Worm (Caenorhabditis elegans) whole organism, young adult: ENCODE measurements around the gene dcap-1.

ENCODE experiments used
- F52B5.7 ChIP-seq: sonication (generic microtip); optimal IDR thresholded peaks from 2 replicates; lab custom pipeline; 2016; ENCODE audit warnings: mild to moderate bottlenecking, missing genetic modification characterization, missing compliant biosample characterization
- F57A8.1 ChIP-seq: fragments of 200-800 bp; sonication (Bioruptor generic); optimal IDR thresholded peaks from 2 replicates; lab custom pipeline; 2018; ENCODE audit warnings: mild to moderate bottlenecking, missing genetic modification characterization, moderate library complexity, missing compliant biosample characterization
- K12H6.12 ChIP-seq: fragments of 200-800 bp; sonication (Bioruptor generic); optimal IDR thresholded peaks from 2 replicates; lab custom pipeline; 2018; ENCODE audit warnings: mild to moderate bottlenecking, missing genetic modification characterization, missing compliant biosample characterization
- ama-1 ChIP-seq, 3 experiments: fragments of 150-350 bp in 1 of 3; sonication (generic microtip) in 2 of 3; optimal IDR thresholded peaks; 2 replicates each; lab custom pipeline; 2014 to 2018; ENCODE audit warnings: missing biosample characterization in 2 of 3, missing genetic modification characterization in 2 of 3, missing genetic modification reagents in 2 of 3
- bed-2 ChIP-seq: fragments of 200-800 bp; sonication (Bioruptor generic); IDR thresholded peaks from 2 replicates; pipeline ENCODE4 v1.3.6; 2022; ENCODE audit warnings: missing genetic modification reagents, missing genetic modification characterization, missing compliant biosample characterization
- mel-28 ChIP-seq: sonication (generic microtip); optimal IDR thresholded peaks from 2 replicates; lab custom pipeline; 2016; ENCODE audit warnings: borderline replicate concordance, mild to moderate bottlenecking, missing genetic modification characterization, missing compliant biosample characterization
- rpc-1 ChIP-seq, 2 experiments: fragments of 150-350 bp in 1 of 2; sonication (generic microtip) in 1 of 2; optimal IDR thresholded peaks; 2 replicates each; lab custom pipeline; 2014 to 2018; ENCODE audit warnings: missing biosample characterization in 1 of 2, missing genetic modification characterization in 1 of 2, missing genetic modification reagents in 1 of 2, missing genotype in 1 of 2
- ztf-6 ChIP-seq: fragments of 200-800 bp; sonication (Bioruptor generic); IDR thresholded peaks from 2 replicates; pipeline ENCODE4 v1.3.6; 2022; ENCODE audit warnings: missing genetic modification reagents, missing genetic modification characterization, missing compliant biosample characterization

- no peak for TF ChIP-seq ztf-6
- no peak for TF ChIP-seq mel-28 (tag; lab: Kevin White, UChicago)
- no peak for TF ChIP-seq rpc-1 (optimal IDR thresholded peaks at IDR 0.05; lab: Kevin White, UChicago)
- no peak for TF ChIP-seq rpc-1 (tag; optimal IDR thresholded peaks at IDR 0.05; lab: Kevin White, UChicago)
- no peak for TF ChIP-seq F57A8.1 (GFP tag; lab: Kevin White, UChicago)
- no peak for TF ChIP-seq bed-2
- no peak for TF ChIP-seq K12H6.12
- TF ChIP-seq ama-1 (optimal IDR thresholded peaks at IDR 0.05; lab: Kevin White, UChicago) = no peak
- TF ChIP-seq ama-1 (GFP tag; optimal IDR thresholded peaks at IDR 0.05; lab: Kevin White, UChicago) = no peak
- TF ChIP-seq F52B5.7 (tag; lab: Kevin White, UChicago) = no peak
Measured at ce11 chrIV:1006662-1007061, 47.9 kb downstream of the dcap-1 start.
